Fruit fly (Drosophila melanogaster): Measurements from ENCODE around the gene mav.

Gene mav

dm6 chr4:659884-660846, 34.3 kb upstream of the mav start, which contains the start of gene gw (continued):
- peak; percentile 5 for TF ChIP-seq Blimp-1 (GFP tag; optimal IDR thresholded peaks at IDR 0.05)
- TF ChIP-seq Gug (GFP tag; IDR thresholded peaks at IDR 0.05), result no peak
- peak; percentile 59 for TF ChIP-seq CG6854 (GFP tag; optimal IDR thresholded peaks at IDR 0.05)
- TF ChIP-seq net (GFP tag; optimal IDR thresholded peaks at IDR 0.05), result no peak
- TF ChIP-seq OdsH (GFP tag; optimal IDR thresholded peaks at IDR 0.05), result peak; percentile 85
- TF ChIP-seq CG9139 (GFP tag; optimal IDR thresholded peaks at IDR 0.05), result peak; percentile 21
- TF ChIP-seq CG6808 (GFP tag; optimal IDR thresholded peaks at IDR 0.05), result peak; percentile 78
- TF ChIP-seq CG8319 (GFP tag; optimal IDR thresholded peaks at IDR 0.05), result peak; percentile 77
- TF ChIP-seq esn (GFP tag; optimal IDR thresholded peaks at IDR 0.05), result peak; percentile 91
- TF ChIP-seq CG8632 (GFP tag; optimal IDR thresholded peaks at IDR 0.05), result peak; percentile 84

DNA sequence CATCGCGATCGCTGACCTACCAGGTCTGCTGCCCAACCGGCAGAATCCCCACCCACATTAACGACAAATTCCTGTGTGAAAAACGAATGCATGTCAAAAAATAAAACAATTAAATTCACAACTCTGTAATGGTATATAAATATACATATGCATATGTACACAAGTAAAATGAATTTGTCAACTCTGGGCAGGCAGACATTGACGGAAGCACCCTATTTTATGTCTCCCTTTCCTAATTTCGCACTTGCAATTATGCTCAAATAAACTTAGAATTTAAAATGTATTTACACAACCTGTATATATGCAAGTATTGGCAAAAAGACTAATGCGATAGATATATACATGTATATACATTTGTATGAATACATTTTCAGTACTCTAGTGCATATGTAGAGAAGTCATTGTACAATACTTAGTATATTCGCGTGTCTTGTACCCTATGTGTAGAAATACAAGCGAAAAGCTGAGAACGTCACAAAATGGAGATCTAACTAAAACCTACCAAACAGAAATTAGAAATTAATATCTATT, 33.3 kb upstream of the mav start:
- TF ChIP-seq Hr38 (GFP tag; optimal IDR thresholded peaks at IDR 0.05), result no peak
- TF ChIP-seq CG15336 (GFP tag; IDR thresholded peaks at IDR 0.05), result no peak
- no peak for TF ChIP-seq CG34406 (GFP tag; optimal IDR thresholded peaks at IDR 0.05)
- no peak for TF ChIP-seq CG9139 (GFP tag; optimal IDR thresholded peaks at IDR 0.05)
- no peak for TF ChIP-seq Sox14 (GFP tag; optimal IDR thresholded peaks at IDR 0.05)
- no peak for TF ChIP-seq net (GFP tag; optimal IDR thresholded peaks at IDR 0.05)
- TF ChIP-seq Hr39 (GFP tag; optimal IDR thresholded peaks at IDR 0.05), result no peak
- TF ChIP-seq CG6792 (GFP tag; optimal IDR thresholded peaks at IDR 0.05), result no peak
- no peak for TF ChIP-seq Sox102F (GFP tag; optimal IDR thresholded peaks at IDR 0.05)
- TF ChIP-seq fd85E (GFP tag; optimal IDR thresholded peaks at IDR 0.05), result no peak
- TF ChIP-seq achi (GFP tag; optimal IDR thresholded peaks at IDR 0.05), result no peak
- TF ChIP-seq CG1621 (tag; optimal IDR thresholded peaks at IDR 0.05), result no peak
- no peak for TF ChIP-seq Eip78C (GFP tag)
- TF ChIP-seq salr (GFP tag; optimal IDR thresholded peaks at IDR 0.05), result no peak
- TF ChIP-seq CG7368 (GFP tag; optimal IDR thresholded peaks at IDR 0.05), result no peak
- TF ChIP-seq vri (GFP tag; optimal IDR thresholded peaks at IDR 0.05), result no peak
- TF ChIP-seq CG11902 (GFP tag; optimal IDR thresholded peaks at IDR 0.05), result no peak
- no peak for TF ChIP-seq cyc (GFP tag; optimal IDR thresholded peaks at IDR 0.05)

DNA sequence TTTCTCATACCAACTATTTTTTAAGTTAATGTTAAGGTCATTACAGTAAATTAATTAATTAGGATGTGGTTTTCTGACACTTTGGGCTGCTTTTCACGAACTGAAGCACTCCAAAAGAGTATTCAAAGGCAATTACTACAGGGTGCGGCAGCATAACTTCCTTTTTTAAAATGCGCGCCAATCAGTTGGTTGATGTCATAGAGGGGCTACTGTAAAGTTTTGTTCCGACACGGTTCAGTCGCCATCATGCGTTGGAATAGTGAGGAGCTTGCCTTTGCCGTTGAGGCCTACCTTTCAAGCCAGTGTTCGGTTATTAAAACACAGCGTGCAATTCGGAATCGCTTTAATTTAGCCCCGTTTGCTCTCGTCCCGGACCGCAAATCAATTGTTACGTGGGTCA, 21.6 kb upstream of the mav start:
- TF ChIP-seq svp (GFP tag) (no peak), CG8632 (GFP tag; optimal IDR thresholded peaks at IDR 0.05) (no peak), achi (GFP tag; optimal IDR thresholded peaks at IDR 0.05) (no peak), CG6276 (GFP tag; optimal IDR thresholded peaks at IDR 0.05) (no peak), Blimp-1 (GFP tag; optimal IDR thresholded peaks at IDR 0.05) (no peak), topi (GFP tag; optimal IDR thresholded peaks at IDR 0.05) (no peak), Ets96B (tag; optimal IDR thresholded peaks at IDR 0.05) (no peak), vri (GFP tag; optimal IDR thresholded peaks at IDR 0.05) (no peak), Sox14 (GFP tag; optimal IDR thresholded peaks at IDR 0.05) (no peak), Met (GFP tag; optimal IDR thresholded peaks at IDR 0.05) (no peak), lz (GFP tag; optimal IDR thresholded peaks at IDR 0.05) (no peak), CG11902 (GFP tag; optimal IDR thresholded peaks at IDR 0.05) (no peak), dac (GFP tag; optimal IDR thresholded peaks at IDR 0.05) (no peak), CG16779 (tag; optimal IDR thresholded peaks at IDR 0.05) (no peak), esn (GFP tag; optimal IDR thresholded peaks at IDR 0.05) (no peak), Eip93F (GFP tag; optimal IDR thresholded peaks at IDR 0.05) (no peak), Eip75B (GFP tag; optimal IDR thresholded peaks at IDR 0.05) (no peak), Ets21C (GFP tag; optimal IDR thresholded peaks at IDR 0.05) (no peak), CG7368 (GFP tag; optimal IDR thresholded peaks at IDR 0.05) (no peak), CG4318 (GFP tag; optimal IDR thresholded peaks at IDR 0.05) (no peak)

Measured in whole organism, prepupa.